Worm (Caenorhabditis elegans) whole organism, L4 larva: ENCODE results near the gene Y56A3A.22.

Source experiments
- F44E2.7 ChIP-seq: fragments of 200-800 bp; sonication (Bioruptor generic); IDR thresholded peaks from 2 replicates; pipeline ENCODE4 v2.1.2; 2022; ENCODE audit warnings: missing genetic modification characterization, missing compliant biosample characterization
- T20F7.1 ChIP-seq: fragments of 200-800 bp; sonication (Bioruptor generic); optimal IDR thresholded peaks from 2 replicates; lab custom pipeline; 2018; ENCODE audit warnings: mild to moderate bottlenecking, missing genetic modification characterization, missing compliant biosample characterization
- T26A8.4 ChIP-seq: fragments of 200-800 bp; sonication (Bioruptor generic); IDR thresholded peaks from 2 replicates; pipeline ENCODE4 v1.3.6; 2022; ENCODE audit warnings: missing genetic modification characterization, missing compliant biosample characterization
- Y5F2A.4 ChIP-seq: fragments of 200-800 bp; sonication (Bioruptor generic); optimal IDR thresholded peaks from 2 replicates; lab custom pipeline; 2018; ENCODE audit warnings: mild to moderate bottlenecking, missing genetic modification characterization, missing compliant biosample characterization
- Y75B8A.6 ChIP-seq: fragments of 200-800 bp; sonication (Bioruptor generic); IDR thresholded peaks from 2 replicates; pipeline ENCODE4 v1.3.6; 2022; ENCODE audit warnings: missing genetic modification reagents, missing genetic modification characterization, missing compliant biosample characterization
- ZK337.2 ChIP-seq: fragments of 200-800 bp; sonication (Bioruptor generic); IDR thresholded peaks from 2 replicates; pipeline ENCODE4 v1.3.6; 2022; ENCODE audit warnings: missing genetic modification reagents, missing genetic modification characterization, missing compliant biosample characterization
- aha-1 ChIP-seq: fragments of 150-350 bp; peaks from one replicate; lab custom pipeline; 2014; ENCODE audit warnings: missing biosample characterization, missing genetic modification characterization
- aly-2 ChIP-seq: sonication (generic microtip); optimal IDR thresholded peaks from 2 replicates; lab custom pipeline; 2018; ENCODE audit warnings: missing biosample characterization, missing genetic modification characterization
- ceh-20 ChIP-seq: fragments of 200-800 bp; sonication (Bioruptor generic); IDR thresholded peaks from 2 replicates; pipeline ENCODE4 v1.3.6; 2022; ENCODE audit warnings: missing genetic modification reagents, missing genetic modification characterization, missing compliant biosample characterization
- ceh-82 ChIP-seq: sonication (generic microtip); optimal IDR thresholded peaks from 2 replicates; lab custom pipeline; 2017; ENCODE audit warnings: missing biosample characterization, missing genetic modification characterization
- cey-2 ChIP-seq: sonication (generic microtip); optimal IDR thresholded peaks from 3 replicates; lab custom pipeline; 2017; ENCODE audit warnings: missing genetic modification characterization, mild to moderate bottlenecking, missing compliant biosample characterization, antibody characterized with exemption, borderline replicate concordance; ENCODE audit not compliant: insufficient read depth
- ctbp-1 ChIP-seq: fragments of 200-800 bp; sonication (Bioruptor generic); IDR thresholded peaks from 2 replicates; pipeline ENCODE4 v1.3.6; 2022; ENCODE audit warnings: missing genetic modification reagents, missing genetic modification characterization, missing compliant biosample characterization
- dmd-6 ChIP-seq: fragments of 200-800 bp; sonication (Bioruptor generic); IDR thresholded peaks from 2 replicates; pipeline ENCODE4 v1.3.6; 2022; ENCODE audit warnings: missing genetic modification reagents, missing genetic modification characterization, missing compliant biosample characterization
- dmd-8 ChIP-seq: fragments of 200-800 bp; sonication (Bioruptor generic); IDR thresholded peaks from 2 replicates; pipeline ENCODE4 v1.3.6; 2022; ENCODE audit warnings: missing genetic modification characterization, missing compliant biosample characterization
- fkh-10 ChIP-seq: fragments of 150-350 bp; optimal IDR thresholded peaks from 2 replicates; lab custom pipeline; 2014; ENCODE audit warnings: missing biosample characterization, missing genetic modification reagents, missing genetic modification characterization
- fos-1 ChIP-seq: fragments of 150-350 bp; optimal IDR thresholded peaks from 2 replicates; lab custom pipeline; 2014; ENCODE audit warnings: missing biosample characterization, missing genetic modification characterization
- hif-1 ChIP-seq, 2 experiments: sonication (generic microtip); optimal IDR thresholded peaks; 2 replicates each; lab custom pipeline; 2016 to 2017; ENCODE audit warnings: missing compliant biosample characterization in 2 of 2, missing genetic modification characterization in 2 of 2, missing genetic modification reagents in 2 of 2, missing genotype in 2 of 2, mild to moderate bottlenecking in 1 of 2
- hlh-30 ChIP-seq: sonication (generic microtip); optimal IDR thresholded peaks from 2 replicates; lab custom pipeline; 2017; ENCODE audit warnings: antibody characterized with exemption, mild to moderate bottlenecking, missing genetic modification characterization, missing compliant biosample characterization; ENCODE audit not compliant: insufficient read depth
- hmg-1.1 ChIP-seq: fragments of 200-800 bp; sonication (Bioruptor generic); IDR thresholded peaks from 2 replicates; pipeline ENCODE4 v1.3.6; 2022; ENCODE audit warnings: missing genetic modification reagents, missing genetic modification characterization, missing compliant biosample characterization
- jun-1 ChIP-seq: fragments of 150-350 bp; optimal IDR thresholded peaks from 2 replicates; lab custom pipeline; 2014; ENCODE audit warnings: missing biosample characterization, missing genetic modification reagents, missing genetic modification characterization
- lin-13 ChIP-seq: fragments of 150-350 bp; optimal IDR thresholded peaks from 2 replicates; lab custom pipeline; 2014; ENCODE audit warnings: missing biosample characterization, missing genetic modification reagents, missing genetic modification characterization
- lin-38 ChIP-seq: fragments of 200-800 bp; sonication (Bioruptor generic); IDR thresholded peaks from 2 replicates; pipeline ENCODE4 v1.3.6; 2022; ENCODE audit warnings: missing genetic modification reagents, missing genetic modification characterization, missing compliant biosample characterization
- mdl-1 ChIP-seq, 2 experiments: fragments of 150-350 bp in 1 of 2; sonication (generic microtip) in 1 of 2; optimal IDR thresholded peaks; 2 replicates each; lab custom pipeline; 2014 to 2017; ENCODE audit warnings: missing biosample characterization in 2 of 2, missing genetic modification characterization in 2 of 2
- mdt-29 ChIP-seq: fragments of 200-800 bp; sonication (Bioruptor generic); IDR thresholded peaks from 2 replicates; pipeline ENCODE4 v1.3.6; 2022; ENCODE audit warnings: missing genetic modification reagents, missing genetic modification characterization, missing compliant biosample characterization
- mes-2 ChIP-seq: sonication (generic microtip); optimal IDR thresholded peaks from 2 replicates; lab custom pipeline; 2016; ENCODE audit warnings: missing genotype, mild to moderate bottlenecking, missing genetic modification characterization, missing compliant biosample characterization; ENCODE audit not compliant: poor library complexity, severe bottlenecking
- nhr-10 ChIP-seq: fragments of 150-350 bp; optimal IDR thresholded peaks from 2 replicates; lab custom pipeline; 2014; ENCODE audit warnings: missing biosample characterization, missing genetic modification characterization
- nhr-111 ChIP-seq: fragments of 200-800 bp; sonication (Bioruptor generic); optimal IDR thresholded peaks from 2 replicates; lab custom pipeline; 2018; ENCODE audit warnings: mild to moderate bottlenecking, missing genetic modification characterization, missing compliant biosample characterization
- nhr-237 ChIP-seq: sonication (generic microtip); optimal IDR thresholded peaks from 2 replicates; lab custom pipeline; 2017; ENCODE audit warnings: missing biosample characterization, missing genetic modification characterization
- nhr-76 ChIP-seq: fragments of 150-350 bp; optimal IDR thresholded peaks from 2 replicates; lab custom pipeline; 2014; ENCODE audit warnings: missing biosample characterization, missing genetic modification characterization
- pha-4 ChIP-seq, 2 experiments: fragments of 150-350 bp in 1 of 2; fragments of 200-800 bp in 1 of 2; sonication (Bioruptor generic) in 1 of 2; IDR thresholded peaks in 1 of 2; optimal IDR thresholded peaks in 1 of 2; 2 replicates each; pipeline versions ENCODE4 v1.3.6 to Lab custom; 2014 to 2022; ENCODE audit warnings: missing genetic modification characterization in 2 of 2, missing genetic modification reagents in 2 of 2, missing biosample characterization in 1 of 2, missing compliant biosample characterization in 1 of 2
- rbr-2 ChIP-seq: sonication (generic microtip); optimal IDR thresholded peaks from 2 replicates; lab custom pipeline; 2016; ENCODE audit warnings: missing genotype, missing genetic modification characterization, missing compliant biosample characterization
- saeg-2 ChIP-seq: fragments of 200-800 bp; sonication (Bioruptor generic); IDR thresholded peaks from 2 replicates; pipeline ENCODE4 v1.3.6; 2022; ENCODE audit warnings: missing genetic modification reagents, missing genetic modification characterization, missing compliant biosample characterization
- sdz-12 ChIP-seq: fragments of 200-800 bp; sonication (Bioruptor generic); optimal IDR thresholded peaks from 2 replicates; lab custom pipeline; 2018; ENCODE audit warnings: mild to moderate bottlenecking, missing genetic modification characterization, missing compliant biosample characterization
- set-16 ChIP-seq: fragments of 200-800 bp; sonication (Bioruptor generic); IDR thresholded peaks from 2 replicates; pipeline ENCODE4 v1.3.6; 2022; ENCODE audit warnings: missing genetic modification reagents, missing genetic modification characterization, missing compliant biosample characterization
- snpc-1.2 ChIP-seq: fragments of 200-800 bp; sonication (Bioruptor generic); IDR thresholded peaks from 2 replicates; pipeline ENCODE4 v1.3.6; 2022; ENCODE audit warnings: missing genetic modification reagents, missing genetic modification characterization, missing compliant biosample characterization
- spr-3 ChIP-seq: fragments of 200-800 bp; sonication (Bioruptor generic); optimal IDR thresholded peaks from 2 replicates; lab custom pipeline; 2018; ENCODE audit warnings: mild to moderate bottlenecking, missing genetic modification characterization, missing compliant biosample characterization
- unc-62 ChIP-seq, 3 experiments: fragments of 150-350 bp in 1 of 3; sonication (generic microtip); optimal IDR thresholded peaks in 2 of 3; peaks in 1 of 3; 1 replicate in 1 of 3; 2 replicates in 2 of 3; lab custom pipeline; 2014 to 2017; ENCODE audit warnings: missing biosample characterization in 3 of 3, missing genetic modification characterization in 3 of 3, missing genetic modification reagents in 3 of 3, missing genotype in 1 of 3
- zfp-2 ChIP-seq: sonication (generic microtip); optimal IDR thresholded peaks from 2 replicates; lab custom pipeline; 2016; ENCODE audit warnings: mild to moderate bottlenecking, missing genetic modification characterization, missing compliant biosample characterization
- zip-11 ChIP-seq: fragments of 200-800 bp; sonication (Bioruptor generic); IDR thresholded peaks from 2 replicates; pipeline ENCODE4 v1.3.6; 2022; ENCODE audit warnings: missing genetic modification characterization, missing compliant biosample characterization
- zip-2 ChIP-seq: fragments of 150-350 bp; optimal IDR thresholded peaks from 2 replicates; lab custom pipeline; 2014; ENCODE audit warnings: missing biosample characterization, missing genetic modification characterization

Gene Y56A3A.22

ce11 chrIII:11920187-11920785 lies 1.2 kb upstream of the Y56A3A.22 start, which contains the start of the genes ccf-1 and trap-4 (continued):
- TF ChIP-seq zfp-2 (tag; lab: Kevin White, UChicago) = no peak
- no peak for TF ChIP-seq pha-4 (GFP tag; IDR thresholded peaks at IDR 0.05; lab: Robert Waterston, UW)
- no peak for TF ChIP-seq pha-4 (tag; optimal IDR thresholded peaks at IDR 0.05; lab: Kevin White, UChicago)
- TF ChIP-seq ceh-82 (tag; lab: Kevin White, UChicago) = no peak
- no peak for TF ChIP-seq sdz-12
- peak in 1 of 2 experiments; percentile 8 for TF ChIP-seq unc-62 (GFP tag; optimal IDR thresholded peaks at IDR 0.05 in 1 of 2; lab: Kevin White, UChicago)
- no peak for TF ChIP-seq unc-62 (tag; optimal IDR thresholded peaks at IDR 0.05; lab: Kevin White, UChicago)
- no peak for TF ChIP-seq mdl-1 (tag; optimal IDR thresholded peaks at IDR 0.05; lab: Kevin White, UChicago)
- peak; percentile 22 for TF ChIP-seq hlh-30 (tag; lab: Kevin White, UChicago)
- no peak for TF ChIP-seq ctbp-1
- TF ChIP-seq aha-1 (tag; lab: Kevin White, UChicago) = peak; percentile 36
- TF ChIP-seq aly-2 (tag; lab: Kevin White, UChicago) = no peak
- no peak for TF ChIP-seq mdt-29 (GFP tag; lab: Robert Waterston, UW)
- peak; percentile 39 for TF ChIP-seq rbr-2 (tag; lab: Kevin White, UChicago)
- TF ChIP-seq nhr-76 = no peak
- TF ChIP-seq Y75B8A.6 (GFP tag; lab: Robert Waterston, UW) = no peak
- no peak for TF ChIP-seq spr-3 (GFP tag; lab: Kevin White, UChicago)
- TF ChIP-seq mes-2 (tag; lab: Kevin White, UChicago) = peak; percentile 83
- peak in 1 of 2 experiments; percentile 45 for TF ChIP-seq hif-1 (tag; optimal IDR thresholded peaks at IDR 0.05; lab: Kevin White, UChicago)
- no peak for TF ChIP-seq saeg-2
- no peak for TF ChIP-seq Y5F2A.4
- no peak for TF ChIP-seq zip-11 (GFP tag; lab: Robert Waterston, UW)
- TF ChIP-seq jun-1 (tag; lab: Kevin White, UChicago) = no peak
- TF ChIP-seq lin-13 (GFP tag; lab: Kevin White, UChicago) = peak; percentile 3
- no peak for TF ChIP-seq zip-2
- TF ChIP-seq nhr-111 (GFP tag; lab: Kevin White, UChicago) = no peak
- TF ChIP-seq fos-1 (tag; lab: Kevin White, UChicago) = no peak
- TF ChIP-seq nhr-237 (tag; lab: Kevin White, UChicago) = no peak

ce11 chrIII:11923586-11923985 lies 2.1 kb downstream of the Y56A3A.22 start, which contains the start of gene nft-1:
Gene nft-1, plus strand, starts transcription at chrIII:11923886.
- TF ChIP-seq ZK337.2 (GFP tag; lab: Robert Waterston, UW) (no peak), dmd-8 (no peak), T20F7.1 (GFP tag; lab: Kevin White, UChicago) (no peak), T26A8.4 (no peak)

ce11 chrIII:11930899-11931298 lies 9.4 kb downstream of the Y56A3A.22 start:
- TF ChIP-seq lin-38 (GFP tag; lab: Robert Waterston, UW) (no peak), set-16 (0 out of 2 replicates have a peak, but pooled peaks have one; percentile 7), unc-62 (GFP tag; optimal IDR thresholded peaks at IDR 0.05 in 1 of 2; lab: Kevin White, UChicago) (peak in 1 of 2 experiments; percentile 90), unc-62 (tag; optimal IDR thresholded peaks at IDR 0.05; lab: Kevin White, UChicago) (no peak)
- TF ChIP-seq, all 104 proteins: peak for 2

- TF ChIP-seq hmg-1.1 (GFP tag; lab: Robert Waterston, UW) = no peak
- TF ChIP-seq snpc-1.2 (GFP tag; lab: Robert Waterston, UW) = no peak
- TF ChIP-seq ceh-20 (GFP tag; lab: Robert Waterston, UW) = no peak
- no peak for TF ChIP-seq cey-2 (tag; lab: Kevin White, UChicago)
- TF ChIP-seq fkh-10 (GFP tag; lab: Kevin White, UChicago) = no peak
- no peak for TF ChIP-seq F44E2.7
- TF ChIP-seq dmd-8 = 0 out of 2 replicates have a peak, but pooled peaks have one; percentile 14
- TF ChIP-seq nhr-237 (tag; lab: Kevin White, UChicago) = no peak
- TF ChIP-seq zip-11 (GFP tag; lab: Robert Waterston, UW) = 0 out of 2 replicates have a peak, but pooled peaks have one; percentile 12
- TF ChIP-seq dmd-6 = no peak
- TF ChIP-seq nhr-10 = no peak
- TF ChIP-seq unc-62 (GFP tag; optimal IDR thresholded peaks at IDR 0.05 in 1 of 2; lab: Kevin White, UChicago) = peak in 1 of 2 experiments; percentile 90
- no peak for TF ChIP-seq unc-62 (tag; optimal IDR thresholded peaks at IDR 0.05; lab: Kevin White, UChicago)
- TF ChIP-seq, all 104 proteins: peak for 3
Measured at ce11 chrIII:11931960-11932359, 10.5 kb downstream of the Y56A3A.22 start.
